Fruit fly (Drosophila melanogaster) whole organism, adult: ENCODE data around the gene CSN6.

ENCODE experiments used
- CG11617 ChIP-seq: fragments of 200-800 bp; sonication (Bioruptor generic); optimal IDR thresholded peaks from 2 replicates; lab custom pipeline; 2017; ENCODE audit warnings: mild to moderate bottlenecking, missing biosample characterization, missing genetic modification reagents, missing genetic modification characterization
- CG12768 ChIP-seq: fragments of 200-800 bp; sonication (Bioruptor generic); optimal IDR thresholded peaks from 2 replicates; lab custom pipeline; 2017; ENCODE audit warnings: missing biosample characterization, missing genetic modification characterization, mild to moderate bottlenecking, moderate library complexity, missing genetic modification reagents
- CG14711 ChIP-seq: fragments of 200-800 bp; sonication (Bioruptor generic); optimal IDR thresholded peaks from 2 replicates; lab custom pipeline; 2018; ENCODE audit warnings: missing biosample characterization, mild to moderate bottlenecking, missing genetic modification characterization, moderate library complexity
- CG1620 ChIP-seq: fragments of 200-800 bp; sonication (Bioruptor generic); optimal IDR thresholded peaks from 2 replicates; lab custom pipeline; 2016; ENCODE audit warnings: missing biosample characterization, missing genetic modification characterization
- CG33017 ChIP-seq: fragments of 200-800 bp; sonication (Bioruptor generic); optimal IDR thresholded peaks from 2 replicates; lab custom pipeline; 2018; ENCODE audit warnings: missing biosample characterization, mild to moderate bottlenecking, missing genetic modification characterization, moderate library complexity
- CG5204 ChIP-seq: fragments of 200-800 bp; sonication (Bioruptor generic); optimal IDR thresholded peaks from 2 replicates; lab custom pipeline; 2016; ENCODE audit warnings: missing biosample characterization, missing genetic modification characterization
- CG7045 ChIP-seq: fragments of 200-800 bp; sonication (Bioruptor generic); optimal IDR thresholded peaks from 2 replicates; lab custom pipeline; 2017; ENCODE audit warnings: missing biosample characterization, mild to moderate bottlenecking, missing genetic modification characterization
- CG7101 ChIP-seq: fragments of 200-800 bp; sonication (Bioruptor generic); optimal IDR thresholded peaks from 2 replicates; lab custom pipeline; 2018; ENCODE audit warnings: missing biosample characterization, mild to moderate bottlenecking, missing genetic modification characterization, moderate library complexity
- Clk ChIP-seq: fragments of 200-800 bp; sonication (Bioruptor generic); optimal IDR thresholded peaks from 2 replicates; lab custom pipeline; 2017; ENCODE audit warnings: missing biosample characterization, missing genetic modification characterization
- Crg-1 ChIP-seq: fragments of 200-800 bp; sonication (Bioruptor generic); optimal IDR thresholded peaks from 2 replicates; lab custom pipeline; 2016; ENCODE audit warnings: missing biosample characterization, missing genetic modification characterization
- Hr96 ChIP-seq: fragments of 200-800 bp; sonication (Bioruptor generic); optimal IDR thresholded peaks from 2 replicates; lab custom pipeline; 2016; ENCODE audit warnings: missing biosample characterization, missing genetic modification characterization
- Mnt ChIP-seq: fragments of 200-800 bp; sonication (Bioruptor generic); optimal IDR thresholded peaks from 2 replicates; lab custom pipeline; 2016; ENCODE audit warnings: missing biosample characterization, mild to moderate bottlenecking, missing genetic modification characterization
- bab1 ChIP-seq: fragments of 200-800 bp; sonication (Bioruptor generic); optimal IDR thresholded peaks from 3 replicates; lab custom pipeline; 2019; ENCODE audit warnings: missing biosample characterization, mild to moderate bottlenecking, missing genetic modification characterization, moderate library complexity
- cic ChIP-seq: fragments of 200-800 bp; sonication (Bioruptor generic); optimal IDR thresholded peaks from 2 replicates; lab custom pipeline; 2017; ENCODE audit warnings: missing biosample characterization, mild to moderate bottlenecking, missing genetic modification characterization, moderate library complexity
- cnc ChIP-seq, 2 experiments: fragments of >200 bp; optimal IDR thresholded peaks; 2 replicates each; lab custom pipeline; 2017
- kay ChIP-seq: fragments of 200-800 bp; sonication (Bioruptor generic); peaks from one replicate; lab custom pipeline; 2016; ENCODE audit warnings: missing biosample characterization, missing genetic modification characterization, borderline replicate concordance
- ovo ChIP-seq: fragments of 200-800 bp; sonication (Bioruptor generic); optimal IDR thresholded peaks from 2 replicates; lab custom pipeline; 2016; ENCODE audit warnings: missing biosample characterization, missing genetic modification characterization
- pad ChIP-seq: fragments of 200-800 bp; sonication (Bioruptor generic); optimal IDR thresholded peaks from 3 replicates; lab custom pipeline; 2017; ENCODE audit warnings: missing biosample characterization, missing genetic modification characterization, mild to moderate bottlenecking, moderate library complexity, missing genetic modification reagents
- tj ChIP-seq: fragments of 200-800 bp; sonication (Bioruptor generic); optimal IDR thresholded peaks from 3 replicates; lab custom pipeline; 2017; ENCODE audit warnings: missing biosample characterization, mild to moderate bottlenecking, missing genetic modification characterization, moderate library complexity
- toe ChIP-seq: fragments of 200-800 bp; sonication (Bioruptor generic); optimal IDR thresholded peaks from 2 replicates; lab custom pipeline; 2016; ENCODE audit warnings: missing biosample characterization, missing genetic modification characterization

The CSN6 gene

dm6 chr3R:22542773-22543411 lies 37.7 kb upstream of the CSN6 start:
- TF ChIP-seq bab1 (peak; percentile 53), Mnt (GFP tag; lab: Kevin White, UChicago) (peak; percentile 35), tj (peak; percentile 92), CG14711 (tag; lab: Kevin White, UChicago) (no peak)

dm6 chr3R:22546017-22546416 lies 34.6 kb upstream of the CSN6 start:
- peak; percentile 28 for TF ChIP-seq cic (GFP tag; lab: Kevin White, UChicago)
- TF ChIP-seq CG5204 (GFP tag; lab: Kevin White, UChicago) = no peak

DNA sequence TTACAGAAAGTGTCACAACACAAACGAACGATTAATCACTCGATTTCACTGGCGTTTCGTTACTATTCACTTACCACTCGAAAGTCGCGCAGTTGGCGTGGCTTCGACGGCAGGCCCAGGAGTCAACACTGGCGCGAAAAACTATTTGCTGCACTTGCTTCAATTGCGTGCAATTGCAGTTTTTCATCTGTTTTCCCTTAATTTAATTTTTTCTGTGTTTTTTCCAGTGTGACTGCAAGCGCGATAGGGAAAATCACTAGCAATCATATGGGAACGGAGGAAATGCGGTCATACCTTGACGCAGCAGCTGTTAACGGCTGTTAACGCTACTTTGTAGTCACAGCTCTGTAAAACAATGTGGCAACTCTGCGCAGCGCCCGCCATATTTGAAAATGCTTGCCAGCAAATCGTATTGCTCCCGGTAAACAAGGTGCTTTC lies 33.0 kb upstream of the CSN6 start, which contains the start of gene AdipoR:
AdipoR (minus strand) TSS at position 262 of the 438 bp plus-strand sequence.
- peak; percentile 36 for TF ChIP-seq CG1620 (GFP tag; lab: Kevin White, UChicago)
- TF ChIP-seq CG7045 (GFP tag; lab: Kevin White, UChicago) = peak; percentile 26
- TF ChIP-seq Hr96 (GFP tag; lab: Kevin White, UChicago) = peak; percentile 48
- peak; percentile 33 for TF ChIP-seq cic (GFP tag; lab: Kevin White, UChicago)
- TF ChIP-seq toe (GFP tag; lab: Kevin White, UChicago) = no peak
- TF ChIP-seq CG14711 (tag; lab: Kevin White, UChicago) = no peak
- TF ChIP-seq bab1 = peak; percentile 60
- peak; percentile 17 for TF ChIP-seq CG12768 (GFP tag; lab: Kevin White, UChicago)
- TF ChIP-seq ovo (GFP tag; lab: Kevin White, UChicago) = peak; percentile 56
- no peak for TF ChIP-seq Crg-1 (GFP tag; lab: Kevin White, UChicago)
- no peak for TF ChIP-seq pad (GFP tag; lab: Kevin White, UChicago)
- TF ChIP-seq CG33017 (tag; lab: Kevin White, UChicago) = no peak
- no peak for TF ChIP-seq kay (GFP tag; lab: Kevin White, UChicago)
- no peak for TF ChIP-seq Clk (GFP tag; lab: Kevin White, UChicago)
- TF ChIP-seq CG11617 = peak; percentile 52
- TF ChIP-seq Mnt (GFP tag; lab: Kevin White, UChicago) = peak; percentile 76
- TF ChIP-seq CG7101 (tag; lab: Kevin White, UChicago) = no peak
- peak; percentile 50 for TF ChIP-seq tj
- TF ChIP-seq CG5204 (GFP tag; lab: Kevin White, UChicago) = no peak
- no peak for TF ChIP-seq cnc (optimal IDR thresholded peaks at IDR 0.05; lab: Kevin White, UChicago)

DNA sequence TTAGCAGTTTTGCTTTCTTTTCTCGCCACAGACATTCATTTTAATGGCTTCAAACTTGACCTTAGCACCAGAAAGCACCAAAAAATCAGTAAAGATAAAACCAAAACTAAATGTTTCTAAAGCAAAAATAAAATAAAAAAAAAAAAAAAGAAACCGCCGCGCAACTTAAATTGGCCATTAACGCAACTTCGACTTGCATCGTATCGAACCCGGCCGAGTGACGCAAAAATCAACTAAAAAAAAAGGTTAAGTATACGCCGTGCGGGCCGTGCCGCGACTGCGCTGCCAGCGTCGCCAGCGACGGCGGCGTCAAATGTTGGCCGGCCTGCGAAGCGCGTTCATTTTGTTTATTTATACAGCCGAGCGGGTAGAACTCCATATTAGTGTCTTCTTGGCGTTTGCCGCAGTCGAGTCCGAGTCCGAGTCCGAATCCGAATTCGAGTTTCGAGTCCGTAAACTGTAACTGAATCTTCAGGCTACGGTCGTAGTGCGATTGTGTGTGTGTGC lies 30.2 kb upstream of the CSN6 start, which contains the start of gene bond:
bond (plus strand) TSS at position 375 of the 507 bp plus-strand sequence.
- no peak for TF ChIP-seq CG7101 (tag; lab: Kevin White, UChicago)
- peak; percentile 87 for TF ChIP-seq tj

DNA sequence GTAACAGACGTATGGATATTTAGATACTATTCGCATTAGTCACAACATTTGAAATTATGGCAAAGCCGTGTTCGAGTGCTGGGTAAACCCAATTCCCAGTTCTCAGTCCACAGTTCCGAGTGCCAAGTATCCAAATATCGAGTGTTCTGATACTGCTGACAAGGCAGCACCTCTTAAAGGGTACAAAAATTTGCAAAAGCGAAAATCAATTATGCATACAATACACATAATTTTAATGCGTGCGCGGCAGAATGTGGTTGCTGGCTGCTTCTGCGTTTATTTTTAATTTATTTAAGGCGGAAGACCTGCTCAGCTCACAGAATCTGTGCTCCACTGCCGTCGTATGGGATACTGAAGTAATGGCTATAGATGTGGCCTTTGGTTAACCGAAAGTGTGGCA lies 27.9 kb upstream of the CSN6 start:
- no peak for TF ChIP-seq pad (GFP tag; lab: Kevin White, UChicago)
- TF ChIP-seq tj = peak; percentile 98

dm6 chr3R:22557100-22557741 lies 23.4 kb upstream of the CSN6 start:
- TF ChIP-seq toe (GFP tag; lab: Kevin White, UChicago) (no peak), CG33017 (tag; lab: Kevin White, UChicago) (no peak), cnc (optimal IDR thresholded peaks at IDR 0.05; lab: Kevin White, UChicago) (no peak), Clk (GFP tag; lab: Kevin White, UChicago) (no peak), CG12768 (GFP tag; lab: Kevin White, UChicago) (no peak), CG7045 (GFP tag; lab: Kevin White, UChicago) (no peak), CG1620 (GFP tag; lab: Kevin White, UChicago) (no peak), tj (no peak), CG11617 (no peak), kay (GFP tag; lab: Kevin White, UChicago) (no peak), ovo (GFP tag; lab: Kevin White, UChicago) (no peak), Mnt (GFP tag; lab: Kevin White, UChicago) (no peak), CG14711 (tag; lab: Kevin White, UChicago) (no peak), CG7101 (tag; lab: Kevin White, UChicago) (no peak), pad (GFP tag; lab: Kevin White, UChicago) (no peak), CG5204 (GFP tag; lab: Kevin White, UChicago) (no peak), bab1 (no peak)

dm6 chr3R:22558398-22558797 lies 22.2 kb upstream of the CSN6 start:
- TF ChIP-seq CG1620 (GFP tag; lab: Kevin White, UChicago) = no peak
- TF ChIP-seq cic (GFP tag; lab: Kevin White, UChicago) = no peak
- TF ChIP-seq Hr96 (GFP tag; lab: Kevin White, UChicago) = no peak
- TF ChIP-seq Clk (GFP tag; lab: Kevin White, UChicago) = no peak
- no peak for TF ChIP-seq CG14711 (tag; lab: Kevin White, UChicago)
- no peak for TF ChIP-seq CG12768 (GFP tag; lab: Kevin White, UChicago)
- TF ChIP-seq Crg-1 (GFP tag; lab: Kevin White, UChicago) = no peak
- no peak for TF ChIP-seq bab1
- no peak for TF ChIP-seq CG5204 (GFP tag; lab: Kevin White, UChicago)
- no peak for TF ChIP-seq CG7045 (GFP tag; lab: Kevin White, UChicago)
- TF ChIP-seq tj = no peak
- TF ChIP-seq Mnt (GFP tag; lab: Kevin White, UChicago) = no peak
